Worm (Caenorhabditis elegans): ENCODE data around the gene F42H10.3.

ce11 chrIII:8511711-8512110 is 27.8 kb downstream of the F42H10.3 start:
- TF ChIP-seq che-1 (tag; optimal IDR thresholded peaks at IDR 0.05) (no peak), ama-1 (optimal IDR thresholded peaks at IDR 0.05) (no peak), pha-4 (tag; optimal IDR thresholded peaks at IDR 0.05) (no peak), pqm-1 (tag; optimal IDR thresholded peaks at IDR 0.05) (no peak), elt-2 (tag; optimal IDR thresholded peaks at IDR 0.05) (no peak), Y22D7AL.16 (tag; optimal IDR thresholded peaks at IDR 0.05) (no peak), tbx-2 (tag; optimal IDR thresholded peaks at IDR 0.05) (no peak), hlh-30 (tag; optimal IDR thresholded peaks at IDR 0.05; ENCODE audit: insufficient read depth) (no peak), ceh-2 (tag; optimal IDR thresholded peaks at IDR 0.05) (no peak), nhr-232 (tag; optimal IDR thresholded peaks at IDR 0.05) (no peak), nhr-11 (tag; optimal IDR thresholded peaks at IDR 0.05) (no peak), fkh-10 (GFP tag; optimal IDR thresholded peaks at IDR 0.05) (no peak), pros-1 (tag; optimal IDR thresholded peaks at IDR 0.05) (no peak), ceh-30 (tag; optimal IDR thresholded peaks at IDR 0.05) (no peak)

All from whole organism, late embryonic.